Fruit fly (Drosophila melanogaster) Kc167 (cell line): ENCODE data around the gene B-H2.

Source experiments
- Myc ChIP-seq: fragments of >200 bp; optimal IDR thresholded peaks from 2 replicates; lab custom pipeline; 2017; ENCODE audit warnings: missing external identifiers
- Sin3A ChIP-seq: fragments of >200 bp; optimal IDR thresholded peaks from 2 replicates; lab custom pipeline; 2018; ENCODE audit warnings: missing external identifiers
- h ChIP-seq: fragments of >200 bp; optimal IDR thresholded peaks from 3 replicates; lab custom pipeline; 2018; ENCODE audit warnings: missing external identifiers
- psq ChIP-seq: fragments of >200 bp; optimal IDR thresholded peaks from 2 replicates; lab custom pipeline; 2017; ENCODE audit warnings: missing external identifiers
- ttk ChIP-seq: sonication (Bioruptor generic); optimal IDR thresholded peaks from 2 replicates; lab custom pipeline; 2017; ENCODE audit warnings: missing external identifiers

dm6 chrX:17298900-17299836 is 15.2 kb upstream of the B-H2 start:
- TF ChIP-seq psq (lab: Kevin White, UChicago) (no peak), h (lab: Kevin White, UChicago) (no peak), Myc (lab: Kevin White, UChicago) (no peak), Sin3A (lab: Kevin White, UChicago) (no peak), ttk (no peak)
